Fruit fly (Drosophila melanogaster): Measurements from ENCODE around the gene CG18179.

The CG18179 gene

DNA sequence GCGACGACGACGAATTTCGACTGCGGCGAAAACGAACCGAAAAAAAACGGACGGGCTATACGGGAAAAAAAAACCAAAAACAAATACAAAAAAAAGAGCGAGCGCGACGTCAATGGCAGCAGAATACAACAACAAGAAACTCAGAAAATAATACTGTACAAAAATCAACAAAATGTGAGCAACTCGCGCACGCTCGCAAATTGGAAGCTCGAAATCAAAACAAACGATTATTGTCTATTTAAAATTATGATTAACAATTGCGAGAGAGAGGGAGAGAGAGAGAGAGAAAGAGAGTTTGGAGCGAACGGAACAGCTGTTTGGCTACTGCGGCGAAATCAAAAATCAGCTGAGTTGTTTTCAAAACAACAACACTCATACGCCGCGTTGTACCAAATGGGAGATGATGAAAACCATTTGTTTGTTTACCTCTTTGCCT, 36.5 kb downstream of the CG18179 start (continued):
- TF ChIP-seq CG6854 (GFP tag; optimal IDR thresholded peaks at IDR 0.05) (peak; percentile 83), svp (GFP tag) (peak; percentile 78), CG34406 (GFP tag; optimal IDR thresholded peaks at IDR 0.05) (peak; percentile 46), spab (GFP tag; optimal IDR thresholded peaks at IDR 0.05) (no peak), CG6808 (GFP tag; optimal IDR thresholded peaks at IDR 0.05) (no peak), CG6276 (GFP tag; optimal IDR thresholded peaks at IDR 0.05) (peak; percentile 92), Eip93F (GFP tag; optimal IDR thresholded peaks at IDR 0.05) (peak; percentile 49), CG8319 (GFP tag; optimal IDR thresholded peaks at IDR 0.05) (no peak), Ets21C (GFP tag; optimal IDR thresholded peaks at IDR 0.05) (no peak), CG6792 (GFP tag; optimal IDR thresholded peaks at IDR 0.05) (no peak), Gug (GFP tag; IDR thresholded peaks at IDR 0.05) (no peak), Blimp-1 (GFP tag; optimal IDR thresholded peaks at IDR 0.05) (peak; percentile 52), CG10631 (GFP tag; optimal IDR thresholded peaks at IDR 0.05) (no peak), Smox (GFP tag; optimal IDR thresholded peaks at IDR 0.05) (no peak), dac (GFP tag; optimal IDR thresholded peaks at IDR 0.05) (no peak), CG32006 (GFP tag; optimal IDR thresholded peaks at IDR 0.05) (no peak)

DNA sequence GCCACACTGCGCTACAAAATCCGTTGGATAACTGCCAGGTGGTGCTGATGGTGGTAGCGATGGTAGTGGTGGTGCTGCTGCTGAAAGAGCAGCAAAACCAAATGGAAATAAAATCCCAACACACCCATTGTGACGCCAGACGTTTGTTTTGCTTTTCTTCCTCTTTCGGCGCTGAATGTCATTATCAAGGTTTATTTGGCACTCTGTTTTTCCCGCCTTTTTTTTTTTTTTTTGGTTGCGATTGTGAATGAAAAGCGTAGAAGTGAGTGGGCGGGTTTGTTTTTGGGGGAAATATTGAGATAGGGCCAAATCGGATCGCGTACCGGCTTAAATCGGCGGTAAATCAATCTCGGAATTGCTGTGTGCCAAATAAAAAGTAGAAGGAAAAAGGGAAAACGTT, 38.2 kb downstream of the CG18179 start:
- TF ChIP-seq svp (GFP tag) (peak; percentile 48), fd59A (GFP tag; optimal IDR thresholded peaks at IDR 0.05) (no peak)

DNA sequence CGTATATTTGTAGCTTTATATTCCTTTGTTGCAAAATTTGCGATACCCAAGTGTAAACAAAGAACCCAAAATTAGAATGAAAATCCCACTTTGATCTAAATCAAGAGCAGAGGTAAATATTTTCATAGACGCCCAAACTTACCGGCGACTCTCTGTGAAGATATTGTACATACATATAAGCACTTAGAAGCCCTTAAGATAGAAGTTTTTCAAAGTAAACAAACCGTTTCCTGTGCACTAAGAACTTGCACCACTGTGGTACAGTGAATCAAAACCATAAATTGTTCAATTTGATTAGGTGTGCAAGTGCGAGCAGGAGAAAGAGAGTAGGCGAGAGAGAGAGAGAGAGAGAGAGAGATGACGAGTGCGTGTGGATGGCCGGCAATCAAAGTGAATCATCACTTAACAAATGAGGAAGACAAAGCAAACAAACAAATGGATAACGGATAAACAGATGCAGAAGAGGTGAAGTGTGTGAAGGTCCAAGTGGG, 39.0 kb downstream of the CG18179 start:
- TF ChIP-seq CG15336 (GFP tag; IDR thresholded peaks at IDR 0.05), result peak; percentile 41
- peak; percentile 25 for TF ChIP-seq dsx (GFP tag; optimal IDR thresholded peaks at IDR 0.05; ENCODE audit: poor library complexity, severe bottlenecking)
- no peak for TF ChIP-seq Eip93F (GFP tag; optimal IDR thresholded peaks at IDR 0.05)
- TF ChIP-seq CG6808 (GFP tag; optimal IDR thresholded peaks at IDR 0.05), result no peak
- TF ChIP-seq Lpt (GFP tag; optimal IDR thresholded peaks at IDR 0.05), result no peak
- no peak for TF ChIP-seq cyc (GFP tag; optimal IDR thresholded peaks at IDR 0.05)
- no peak for TF ChIP-seq CG10669 (GFP tag; optimal IDR thresholded peaks at IDR 0.05)
- no peak for TF ChIP-seq CG11902 (GFP tag; optimal IDR thresholded peaks at IDR 0.05)
- TF ChIP-seq acj6 (GFP tag; optimal IDR thresholded peaks at IDR 0.05), result no peak
- TF ChIP-seq CG3032 (tag; optimal IDR thresholded peaks at IDR 0.05), result no peak
- TF ChIP-seq CG4318 (GFP tag; optimal IDR thresholded peaks at IDR 0.05), result peak; percentile 32
- peak; percentile 21 for TF ChIP-seq CG31627 (GFP tag; optimal IDR thresholded peaks at IDR 0.05)
- TF ChIP-seq Met (GFP tag; optimal IDR thresholded peaks at IDR 0.05), result peak; percentile 52
- no peak for TF ChIP-seq OdsH (GFP tag; optimal IDR thresholded peaks at IDR 0.05)
- no peak for TF ChIP-seq Hr38 (GFP tag; optimal IDR thresholded peaks at IDR 0.05)
- TF ChIP-seq CG3919 (GFP tag; optimal IDR thresholded peaks at IDR 0.05), result peak; percentile 1
- no peak for TF ChIP-seq CG6276 (GFP tag; optimal IDR thresholded peaks at IDR 0.05)
- TF ChIP-seq CG8319 (GFP tag; optimal IDR thresholded peaks at IDR 0.05), result no peak
- no peak for TF ChIP-seq CG16779 (tag; optimal IDR thresholded peaks at IDR 0.05)
- no peak for TF ChIP-seq eg (GFP tag; IDR thresholded peaks at IDR 0.05)
- peak; percentile 52 for TF ChIP-seq esn (GFP tag; optimal IDR thresholded peaks at IDR 0.05)
- TF ChIP-seq Sox14 (GFP tag; optimal IDR thresholded peaks at IDR 0.05), result peak; percentile 90
- TF ChIP-seq CG8632 (GFP tag; optimal IDR thresholded peaks at IDR 0.05), result peak; percentile 22
- peak; percentile 39 for TF ChIP-seq svp (GFP tag)
- TF ChIP-seq Ets21C (GFP tag; optimal IDR thresholded peaks at IDR 0.05), result no peak
- TF ChIP-seq spab (GFP tag; optimal IDR thresholded peaks at IDR 0.05), result peak; percentile 19
- peak; percentile 4 for TF ChIP-seq achi (GFP tag; optimal IDR thresholded peaks at IDR 0.05)
- peak; percentile 60 for TF ChIP-seq net (GFP tag; optimal IDR thresholded peaks at IDR 0.05)
- no peak for TF ChIP-seq CG8119 (GFP tag; IDR thresholded peaks at IDR 0.05)
- no peak for TF ChIP-seq Gug (GFP tag; IDR thresholded peaks at IDR 0.05)
- no peak for TF ChIP-seq CG1621 (tag; optimal IDR thresholded peaks at IDR 0.05)
- no peak for TF ChIP-seq CG9139 (GFP tag; optimal IDR thresholded peaks at IDR 0.05)
- peak; percentile 41 for TF ChIP-seq lz (GFP tag; optimal IDR thresholded peaks at IDR 0.05)
- no peak for TF ChIP-seq CG32006 (GFP tag; optimal IDR thresholded peaks at IDR 0.05)
- TF ChIP-seq pdm3 (GFP tag; optimal IDR thresholded peaks at IDR 0.05), result no peak
- peak; percentile 10 for TF ChIP-seq CG10631 (GFP tag; optimal IDR thresholded peaks at IDR 0.05)
- no peak for TF ChIP-seq CG6163 (GFP tag; IDR thresholded peaks at IDR 0.05)
- TF ChIP-seq dac (GFP tag; optimal IDR thresholded peaks at IDR 0.05), result no peak
- peak in 1 of 2 experiments; percentile 67 for TF ChIP-seq ss (GFP tag; optimal IDR thresholded peaks at IDR 0.05)
- no peak for TF ChIP-seq Smox (GFP tag; optimal IDR thresholded peaks at IDR 0.05)
- TF ChIP-seq CG11762 (GFP tag; optimal IDR thresholded peaks at IDR 0.05; ENCODE audit: insufficient read depth), result no peak

Measured in whole organism, prepupa.